Fruit fly (Drosophila melanogaster): ENCODE measurements around the gene CG44532.

DNA sequence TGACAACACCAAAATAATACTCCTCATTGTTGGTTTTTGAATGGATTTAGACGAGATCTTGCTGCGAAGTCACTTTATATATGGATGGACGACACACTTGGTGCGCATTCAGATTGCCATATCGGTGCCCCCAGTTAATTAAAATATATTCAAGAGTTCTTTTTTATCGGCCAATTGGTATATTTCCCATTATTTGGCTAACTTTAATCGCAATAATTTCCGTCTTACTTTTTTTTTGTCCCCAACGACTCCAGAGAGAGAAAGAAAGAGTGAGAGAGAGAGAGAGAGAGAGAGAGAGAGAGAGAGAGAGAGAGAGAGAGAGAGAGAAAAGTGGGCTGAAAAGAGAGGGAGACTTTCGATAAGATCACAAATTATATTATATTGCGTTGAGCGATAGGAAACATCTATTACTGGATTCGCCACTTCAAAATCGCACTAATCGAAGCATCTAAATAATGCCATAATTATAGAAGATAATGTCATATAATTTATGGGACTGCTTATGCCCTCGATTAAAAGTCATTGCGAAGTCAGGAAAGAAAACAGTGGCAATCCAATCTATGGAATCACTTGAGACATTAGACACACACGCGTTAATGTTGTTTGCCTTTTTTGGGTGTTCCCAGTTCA is 28.8 kb downstream of the CG44532 start, which contains the start of gene CG12115:
- no peak for TF ChIP-seq CG14860 (GFP tag; IDR thresholded peaks at IDR 0.05; ENCODE audit: partially characterized antibody)
- no peak for TF ChIP-seq CG7963 (GFP tag; IDR thresholded peaks at IDR 0.05; ENCODE audit: partially characterized antibody)
- no peak for TF ChIP-seq Elba2 (GFP tag; optimal IDR thresholded peaks at IDR 0.05)
- no peak for TF ChIP-seq unc-4 (GFP tag; IDR thresholded peaks at IDR 0.05; ENCODE audit: partially characterized antibody)
- TF ChIP-seq run (tag; optimal IDR thresholded peaks at IDR 0.05), result no peak
- no peak for TF ChIP-seq CG4360 (GFP tag; IDR thresholded peaks at IDR 0.05)
- TF ChIP-seq hbn (GFP tag; IDR thresholded peaks at IDR 0.05; ENCODE audit: partially characterized antibody), result no peak
- no peak for TF ChIP-seq gsb (GFP tag; IDR thresholded peaks at IDR 0.05)
- TF ChIP-seq salm (tag; optimal IDR thresholded peaks at IDR 0.05), result no peak
- no peak for TF ChIP-seq corto (GFP tag; optimal IDR thresholded peaks at IDR 0.05)
- TF ChIP-seq CG18599 (GFP tag; optimal IDR thresholded peaks at IDR 0.05), result no peak
